Worm (Caenorhabditis elegans) whole organism, mixed stage, embryonic: ENCODE results near the gene syg-1.

ENCODE experiments used
- bed-3 ChIP-seq: fragments of 200-800 bp; sonication (Bioruptor generic); optimal IDR thresholded peaks from 3 replicates; lab custom pipeline; 2018; ENCODE audit warnings: mild to moderate bottlenecking, missing genetic modification characterization, moderate library complexity, missing compliant biosample characterization
- blmp-1 ChIP-seq: fragments of 150-350 bp; optimal IDR thresholded peaks from 2 replicates; lab custom pipeline; 2014; ENCODE audit warnings: missing biosample characterization, missing genetic modification characterization
- ceh-39 ChIP-seq: fragments of 150-350 bp; optimal IDR thresholded peaks from 2 replicates; lab custom pipeline; 2014; ENCODE audit warnings: missing biosample characterization, missing genetic modification characterization
- ceh-43 ChIP-seq: fragments of 200-800 bp; sonication (Bioruptor generic); optimal IDR thresholded peaks from 2 replicates; lab custom pipeline; 2018; ENCODE audit warnings: mild to moderate bottlenecking, missing genetic modification characterization, moderate library complexity, missing compliant biosample characterization
- ceh-83 ChIP-seq: fragments of 200-800 bp; sonication (Bioruptor generic); optimal IDR thresholded peaks from 2 replicates; lab custom pipeline; 2018; ENCODE audit warnings: mild to moderate bottlenecking, missing genetic modification characterization, missing compliant biosample characterization
- ces-1 ChIP-seq: fragments of 150-350 bp; optimal IDR thresholded peaks from 2 replicates; lab custom pipeline; 2014; ENCODE audit warnings: missing biosample characterization, missing genetic modification reagents, missing genetic modification characterization
- cnd-1 ChIP-seq: fragments of 200-800 bp; sonication (Bioruptor generic); optimal IDR thresholded peaks from 2 replicates; lab custom pipeline; 2018; ENCODE audit warnings: mild to moderate bottlenecking, missing genetic modification characterization, missing compliant biosample characterization
- drap-1 ChIP-seq: fragments of 200-800 bp; sonication (Bioruptor generic); optimal IDR thresholded peaks from 3 replicates; lab custom pipeline; 2018; ENCODE audit warnings: mild to moderate bottlenecking, missing genetic modification characterization, missing compliant biosample characterization
- elt-1 ChIP-seq: sonication (generic microtip); optimal IDR thresholded peaks from 2 replicates; lab custom pipeline; 2017; ENCODE audit warnings: missing genetic modification characterization, mild to moderate bottlenecking, missing compliant biosample characterization, antibody characterized with exemption, moderate library complexity, borderline replicate concordance; ENCODE audit not compliant: insufficient read depth
- elt-3 ChIP-seq: fragments of 150-350 bp; optimal IDR thresholded peaks from 2 replicates; lab custom pipeline; 2014; ENCODE audit warnings: missing biosample characterization, missing genetic modification characterization
- flh-1 ChIP-seq: fragments of 200-800 bp; sonication (Bioruptor generic); optimal IDR thresholded peaks from 2 replicates; lab custom pipeline; 2018; ENCODE audit warnings: mild to moderate bottlenecking, missing genetic modification characterization, moderate library complexity, missing compliant biosample characterization
- hlh-1 ChIP-seq: fragments of 150-350 bp; optimal IDR thresholded peaks from 2 replicates; lab custom pipeline; 2014; ENCODE audit warnings: missing biosample characterization, missing genetic modification reagents, missing genetic modification characterization
- lin-13 ChIP-seq: fragments of 150-350 bp; optimal IDR thresholded peaks from 2 replicates; lab custom pipeline; 2014; ENCODE audit warnings: missing biosample characterization, missing genetic modification characterization
- lin-32 ChIP-seq: fragments of 200-800 bp; sonication (Bioruptor generic); optimal IDR thresholded peaks from 2 replicates; lab custom pipeline; 2018; ENCODE audit warnings: mild to moderate bottlenecking, missing genetic modification characterization, missing compliant biosample characterization
- lsy-2 ChIP-seq: fragments of 150-350 bp; optimal IDR thresholded peaks from 2 replicates; lab custom pipeline; 2014; ENCODE audit warnings: missing biosample characterization, missing genetic modification characterization
- mab-5 ChIP-seq: fragments of 150-350 bp; optimal IDR thresholded peaks from 2 replicates; lab custom pipeline; 2014; ENCODE audit warnings: missing biosample characterization, missing genetic modification characterization
- mep-1 ChIP-seq: fragments of 150-350 bp; optimal IDR thresholded peaks from 2 replicates; lab custom pipeline; 2017; ENCODE audit warnings: missing biosample characterization, missing genetic modification reagents, missing genetic modification characterization, inconsistent platforms
- nhr-12 ChIP-seq: fragments of 150-350 bp; optimal IDR thresholded peaks from 2 replicates; lab custom pipeline; 2014; ENCODE audit warnings: missing biosample characterization, missing genetic modification characterization
- nhr-2 ChIP-seq: fragments of 150-350 bp; optimal IDR thresholded peaks from 2 replicates; lab custom pipeline; 2014; ENCODE audit warnings: missing biosample characterization, missing genetic modification characterization
- nhr-237 ChIP-seq: fragments of 150-350 bp; optimal IDR thresholded peaks from 2 replicates; lab custom pipeline; 2014; ENCODE audit warnings: missing biosample characterization, missing genetic modification characterization
- nhr-28 ChIP-seq: fragments of 150-350 bp; optimal IDR thresholded peaks from 2 replicates; lab custom pipeline; 2014; ENCODE audit warnings: missing biosample characterization, missing genetic modification characterization
- nhr-76 ChIP-seq: sonication (generic microtip); optimal IDR thresholded peaks from 2 replicates; lab custom pipeline; 2017; ENCODE audit warnings: missing biosample characterization, missing genetic modification characterization
- pha-4 ChIP-seq: fragments of 150-350 bp; optimal IDR thresholded peaks from 2 replicates; lab custom pipeline; 2018; ENCODE audit warnings: missing biosample characterization, missing genetic modification reagents, missing genetic modification characterization
- snpc-4 ChIP-seq: fragments of 150-350 bp; optimal IDR thresholded peaks from 2 replicates; lab custom pipeline; 2014; ENCODE audit warnings: missing biosample characterization, missing genetic modification characterization
- sptf-1 ChIP-seq: sonication (generic microtip); optimal IDR thresholded peaks from 2 replicates; lab custom pipeline; 2017; ENCODE audit warnings: mild to moderate bottlenecking, missing genetic modification characterization, moderate library complexity, missing compliant biosample characterization
- tbx-8 ChIP-seq: fragments of 200-800 bp; sonication (Bioruptor generic); optimal IDR thresholded peaks from 2 replicates; lab custom pipeline; 2018; ENCODE audit warnings: mild to moderate bottlenecking, missing genetic modification characterization, moderate library complexity, missing compliant biosample characterization
- unc-120 ChIP-seq: sonication (generic microtip); optimal IDR thresholded peaks from 2 replicates; lab custom pipeline; 2017; ENCODE audit warnings: missing genetic modification characterization, missing compliant biosample characterization; ENCODE audit not compliant: poor library complexity, severe bottlenecking
- unc-39 ChIP-seq: fragments of 150-350 bp; optimal IDR thresholded peaks from 2 replicates; lab custom pipeline; 2014; ENCODE audit warnings: missing biosample characterization, missing genetic modification characterization
- unc-62 ChIP-seq: fragments of 150-350 bp; optimal IDR thresholded peaks from 2 replicates; lab custom pipeline; 2014; ENCODE audit warnings: missing biosample characterization, missing genetic modification reagents, missing genetic modification characterization
- zip-8 ChIP-seq: fragments of 150-350 bp; optimal IDR thresholded peaks from 2 replicates; lab custom pipeline; 2014; ENCODE audit warnings: missing biosample characterization, missing genetic modification characterization
- ztf-11 ChIP-seq: fragments of 150-350 bp; optimal IDR thresholded peaks from 2 replicates; lab custom pipeline; 2014; ENCODE audit warnings: missing biosample characterization, missing genetic modification characterization

syg-1 gene

ce11 chrX:2531276-2531675, 16.2 kb upstream of the syg-1 start:
- no peak for TF ChIP-seq flh-1 (GFP tag; lab: Kevin White, UChicago)
- no peak for TF ChIP-seq nhr-12 (tag; lab: Kevin White, UChicago)
- no peak for TF ChIP-seq snpc-4 (tag; lab: Kevin White, UChicago)
- TF ChIP-seq bed-3 (GFP tag; lab: Kevin White, UChicago), result no peak
- no peak for TF ChIP-seq nhr-237 (tag; lab: Kevin White, UChicago)
- no peak for TF ChIP-seq mab-5 (tag; lab: Kevin White, UChicago)
- TF ChIP-seq ceh-39, result no peak

ce11 chrX:2527877-2528276, 12.8 kb upstream of the syg-1 start:
- TF ChIP-seq nhr-2 (tag; lab: Kevin White, UChicago) (no peak), blmp-1 (tag; lab: Kevin White, UChicago) (no peak), cnd-1 (tag; lab: Kevin White, UChicago) (peak; percentile 8), ceh-43 (GFP tag; lab: Kevin White, UChicago) (no peak), ztf-11 (tag; lab: Kevin White, UChicago) (no peak), unc-120 (tag; lab: Kevin White, UChicago) (peak; percentile 37), ceh-39 (no peak), lin-13 (tag; lab: Kevin White, UChicago) (no peak), elt-1 (tag; lab: Kevin White, UChicago) (no peak), tbx-8 (no peak), lsy-2 (tag; lab: Kevin White, UChicago) (no peak), sptf-1 (peak; percentile 45), flh-1 (GFP tag; lab: Kevin White, UChicago) (no peak), drap-1 (GFP tag; lab: Kevin White, UChicago) (no peak), lin-32 (GFP tag; lab: Kevin White, UChicago) (no peak), unc-62 (GFP tag; lab: Kevin White, UChicago) (no peak)

- no peak for TF ChIP-seq cnd-1 (tag; lab: Kevin White, UChicago)
Measured at ce11 chrX:2527194-2527593, 12.1 kb upstream of the syg-1 start.

- TF ChIP-seq ceh-39, result no peak
- no peak for TF ChIP-seq pha-4 (tag; lab: Kevin White, UChicago)
- TF ChIP-seq zip-8, result no peak
- no peak for TF ChIP-seq mep-1 (tag; lab: Kevin White, UChicago)
- TF ChIP-seq unc-39, result no peak
Measured at ce11 chrX:2526078-2526477, 11.0 kb upstream of the syg-1 start.

ce11 chrX:2522658-2523057, 7.5 kb upstream of the syg-1 start:
- TF ChIP-seq lin-32 (GFP tag; lab: Kevin White, UChicago) (no peak), flh-1 (GFP tag; lab: Kevin White, UChicago) (no peak), tbx-8 (no peak), ces-1 (GFP tag; lab: Kevin White, UChicago) (peak; percentile 51), ceh-43 (GFP tag; lab: Kevin White, UChicago) (no peak)

ce11 chrX:2520461-2520860, 5.3 kb upstream of the syg-1 start:
- TF ChIP-seq nhr-76, result no peak
- TF ChIP-seq lin-13 (tag; lab: Kevin White, UChicago), result no peak
- peak; percentile 32 for TF ChIP-seq unc-62 (GFP tag; lab: Kevin White, UChicago)
- TF ChIP-seq hlh-1, result peak; percentile 97
- TF ChIP-seq elt-3 (tag; lab: Kevin White, UChicago), result no peak
- no peak for TF ChIP-seq nhr-28 (tag; lab: Kevin White, UChicago)
- TF ChIP-seq lin-32 (GFP tag; lab: Kevin White, UChicago), result no peak
- no peak for TF ChIP-seq cnd-1 (tag; lab: Kevin White, UChicago)
- no peak for TF ChIP-seq lsy-2 (tag; lab: Kevin White, UChicago)
- TF ChIP-seq unc-120 (tag; lab: Kevin White, UChicago), result peak; percentile 40
- TF ChIP-seq ceh-83 (GFP tag; lab: Kevin White, UChicago), result no peak
- TF ChIP-seq nhr-12 (tag; lab: Kevin White, UChicago), result no peak
- no peak for TF ChIP-seq mab-5 (tag; lab: Kevin White, UChicago)
- no peak for TF ChIP-seq ztf-11 (tag; lab: Kevin White, UChicago)
- TF ChIP-seq nhr-2 (tag; lab: Kevin White, UChicago), result no peak
- TF ChIP-seq zip-8, result no peak
- TF ChIP-seq sptf-1, result no peak
